Fruit fly (Drosophila melanogaster) whole organism, embryonic: ENCODE results near the gene CG5510.

Experiments
- Abd-B ChIP-seq: fragments of 200-800 bp; sonication (Bioruptor generic); optimal IDR thresholded peaks from 2 replicates; lab custom pipeline; 2018; ENCODE audit warnings: missing biosample characterization, mild to moderate bottlenecking, missing genetic modification characterization, moderate library complexity
- BEAF-32 ChIP-seq: fragments of 200-800 bp; sonication (Bioruptor generic); optimal IDR thresholded peaks from 3 replicates; lab custom pipeline; 2017; ENCODE audit warnings: missing biosample characterization, missing genetic modification characterization, mild to moderate bottlenecking, moderate library complexity, missing genetic modification reagents
- Bgb ChIP-seq: fragments of 200-800 bp; sonication (Bioruptor generic); IDR thresholded peaks from 2 replicates; pipeline ENCODE4 v1.3.6; 2022; ENCODE audit warnings: missing biosample characterization, missing genetic modification characterization; ENCODE audit not compliant: partially characterized antibody
- CG10267 ChIP-seq: fragments of 200-800 bp; sonication (Bioruptor generic); optimal IDR thresholded peaks from 2 replicates; lab custom pipeline; 2018; ENCODE audit warnings: missing biosample characterization, mild to moderate bottlenecking, missing genetic modification characterization, moderate library complexity
- CG10366 ChIP-seq: fragments of 200-800 bp; sonication (Bioruptor generic); IDR thresholded peaks from 2 replicates; pipeline ENCODE4 v1.3.6; 2022; ENCODE audit warnings: missing biosample characterization, missing genetic modification characterization
- CG10543 ChIP-seq: fragments of 200-800 bp; sonication (Bioruptor generic); optimal IDR thresholded peaks from 3 replicates; lab custom pipeline; 2017; ENCODE audit warnings: missing biosample characterization, mild to moderate bottlenecking, missing genetic modification characterization, moderate library complexity
- CG12299 ChIP-seq: fragments of 200-800 bp; sonication (Bioruptor generic); optimal IDR thresholded peaks from 2 replicates; lab custom pipeline; 2018; ENCODE audit warnings: missing biosample characterization, mild to moderate bottlenecking, missing genetic modification characterization
- CG13894 ChIP-seq: fragments of 200-800 bp; sonication (Bioruptor generic); optimal IDR thresholded peaks from 3 replicates; lab custom pipeline; 2018; ENCODE audit warnings: missing biosample characterization, mild to moderate bottlenecking, missing genetic modification characterization, moderate library complexity
- CG14014 ChIP-seq: fragments of 200-800 bp; sonication (Bioruptor generic); IDR thresholded peaks from 2 replicates; pipeline ENCODE4 v1.3.6; 2022; ENCODE audit warnings: missing biosample characterization, missing genetic modification characterization
- CG14050 ChIP-seq: fragments of 200-800 bp; sonication (Bioruptor generic); IDR thresholded peaks from 3 replicates; pipeline ENCODE4 v1.3.6; 2022; ENCODE audit warnings: missing biosample characterization, missing genetic modification characterization
- CG16813 ChIP-seq: fragments of 200-800 bp; sonication (Bioruptor generic); IDR thresholded peaks from 3 replicates; pipeline ENCODE4 v1.3.6; 2022; ENCODE audit warnings: missing biosample characterization, missing genetic modification characterization; ENCODE audit not compliant: partially characterized antibody
- CG17568 ChIP-seq: fragments of 200-800 bp; sonication (Bioruptor generic); optimal IDR thresholded peaks from 2 replicates; lab custom pipeline; 2018; ENCODE audit warnings: missing biosample characterization, mild to moderate bottlenecking, missing genetic modification characterization, moderate library complexity
- CG18262 ChIP-seq: fragments of 200-800 bp; optimal IDR thresholded peaks from 3 replicates; lab custom pipeline; 2019; ENCODE audit warnings: missing biosample characterization, mild to moderate bottlenecking, missing genetic modification characterization, moderate library complexity
- CG3163 ChIP-seq: fragments of 200-800 bp; sonication (Bioruptor generic); optimal IDR thresholded peaks from 3 replicates; lab custom pipeline; 2016; ENCODE audit warnings: missing biosample characterization, missing genetic modification characterization
- CG3838 ChIP-seq: fragments of 200-800 bp; sonication (Bioruptor generic); optimal IDR thresholded peaks from 3 replicates; lab custom pipeline; 2016; ENCODE audit warnings: missing biosample characterization, missing genetic modification characterization
- CG3847 ChIP-seq: fragments of 200-800 bp; sonication (Bioruptor generic); IDR thresholded peaks from 2 replicates; pipeline ENCODE4 v1.3.6; 2022; ENCODE audit warnings: missing biosample characterization, missing genetic modification characterization
- CG7556 ChIP-seq: fragments of 200-800 bp; sonication (Bioruptor generic); optimal IDR thresholded peaks from 2 replicates; lab custom pipeline; 2017; ENCODE audit warnings: missing biosample characterization, mild to moderate bottlenecking, missing genetic modification characterization
- CG9215 ChIP-seq: fragments of 200-800 bp; sonication (Bioruptor generic); IDR thresholded peaks from 2 replicates; pipeline ENCODE4 v1.3.6; 2022; ENCODE audit warnings: missing biosample characterization, missing genetic modification characterization
- D19A ChIP-seq: fragments of 200-800 bp; optimal IDR thresholded peaks from 3 replicates; lab custom pipeline; 2019; ENCODE audit warnings: missing biosample characterization, mild to moderate bottlenecking, missing genetic modification characterization, moderate library complexity
- Dad ChIP-seq: fragments of 200-800 bp; sonication (Bioruptor generic); optimal IDR thresholded peaks from 3 replicates; lab custom pipeline; 2016; ENCODE audit warnings: missing biosample characterization, missing genetic modification characterization
- Deaf1 ChIP-seq: fragments of 200-800 bp; optimal IDR thresholded peaks from 3 replicates; lab custom pipeline; 2019; ENCODE audit warnings: missing biosample characterization, mild to moderate bottlenecking, missing genetic modification characterization, moderate library complexity
- Doc2 ChIP-seq: fragments of 200-800 bp; sonication (Bioruptor generic); IDR thresholded peaks from 2 replicates; pipeline ENCODE4 v1.3.6; 2022; ENCODE audit warnings: missing biosample characterization, missing genetic modification characterization
- E2f1 ChIP-seq: fragments of 200-800 bp; sonication (Bioruptor generic); IDR thresholded peaks from 2 replicates; pipeline ENCODE4 v1.3.6; 2022; ENCODE audit warnings: missing biosample characterization, missing genetic modification characterization
- Eip74EF ChIP-seq, 2 experiments: fragments of 200-800 bp in 1 of 2; fragments of >200 bp in 1 of 2; sonication (Bioruptor generic) in 1 of 2; optimal IDR thresholded peaks; 2 replicates each; lab custom pipeline; 2017 to 2019; ENCODE audit warnings: missing biosample characterization in 2 of 2, missing genetic modification characterization in 2 of 2, mild to moderate bottlenecking in 1 of 2, moderate library complexity in 1 of 2
- Hr78 ChIP-seq, 2 experiments: fragments of 200-800 bp in 1 of 2; fragments of >200 bp in 1 of 2; sonication (Bioruptor generic) in 1 of 2; optimal IDR thresholded peaks; 2 replicates each; lab custom pipeline; 2017 to 2019; ENCODE audit warnings: missing biosample characterization in 2 of 2, missing genetic modification characterization in 2 of 2, mild to moderate bottlenecking in 1 of 2, moderate library complexity in 1 of 2
- Mes4 ChIP-seq: fragments of 200-800 bp; sonication (Bioruptor generic); optimal IDR thresholded peaks from 2 replicates; lab custom pipeline; 2016; ENCODE audit warnings: missing biosample characterization, missing genetic modification characterization
- Neu2 ChIP-seq: fragments of 200-800 bp; sonication (Bioruptor generic); optimal IDR thresholded peaks from 3 replicates; lab custom pipeline; 2016; ENCODE audit warnings: missing biosample characterization, missing genetic modification characterization, borderline replicate concordance
- Oaz ChIP-seq: fragments of 200-800 bp; sonication (Bioruptor generic); IDR thresholded peaks from 2 replicates; pipeline ENCODE4 v1.3.6; 2022; ENCODE audit warnings: missing biosample characterization, missing genetic modification characterization
- Opbp ChIP-seq: fragments of 200-800 bp; sonication (Bioruptor generic); IDR thresholded peaks from 3 replicates; pipeline ENCODE4 v1.3.6; 2022; ENCODE audit warnings: missing biosample characterization, missing genetic modification characterization; ENCODE audit not compliant: partially characterized antibody
- Sox102F ChIP-seq: fragments of 200-800 bp; sonication (Bioruptor generic); optimal IDR thresholded peaks from 2 replicates; lab custom pipeline; 2018; ENCODE audit warnings: missing biosample characterization, mild to moderate bottlenecking, missing genetic modification characterization, moderate library complexity
- Stat92E ChIP-seq, 3 experiments: fragments of >200 bp in 2 of 3; fragments of 200-800 bp in 1 of 3; sonication (Bioruptor generic) in 1 of 3; optimal IDR thresholded peaks; 2 replicates each; lab custom pipeline; 2017 to 2019; ENCODE audit warnings: missing biosample characterization in 3 of 3, missing genetic modification characterization in 3 of 3, mild to moderate bottlenecking in 1 of 3, moderate library complexity in 1 of 3
- Tbp ChIP-seq: fragments of >200 bp; optimal IDR thresholded peaks from 2 replicates; lab custom pipeline; 2018; ENCODE audit warnings: missing biosample characterization, missing genetic modification characterization
- corto ChIP-seq: fragments of 200-800 bp; sonication (Bioruptor generic); optimal IDR thresholded peaks from 2 replicates; lab custom pipeline; 2016; ENCODE audit warnings: missing biosample characterization, mild to moderate bottlenecking, missing genetic modification characterization, moderate library complexity
- danr ChIP-seq: fragments of 200-800 bp; sonication (Bioruptor generic); IDR thresholded peaks from 2 replicates; pipeline ENCODE4 v1.3.6; 2022; ENCODE audit warnings: missing biosample characterization, missing genetic modification characterization
- hkb ChIP-seq, 2 experiments: fragments of 200-800 bp in 1 of 2; fragments of >200 bp in 1 of 2; sonication (Bioruptor generic) in 1 of 2; IDR thresholded peaks in 1 of 2; optimal IDR thresholded peaks in 1 of 2; 2 replicates each; pipeline versions ENCODE4 v1.3.6 to Lab custom; 2017 to 2022; ENCODE audit warnings: missing biosample characterization in 1 of 2, missing genetic modification characterization in 1 of 2
- ind ChIP-seq: fragments of 200-800 bp; sonication (Bioruptor generic); optimal IDR thresholded peaks from 3 replicates; lab custom pipeline; 2016; ENCODE audit warnings: missing biosample characterization, missing genetic modification characterization
- lbe ChIP-seq: fragments of 200-800 bp; sonication (Bioruptor generic); optimal IDR thresholded peaks from 2 replicates; lab custom pipeline; 2016; ENCODE audit warnings: missing biosample characterization, mild to moderate bottlenecking, missing genetic modification characterization
- lola ChIP-seq, 3 experiments: fragments of >200 bp in 2 of 3; fragments of 200-800 bp in 1 of 3; sonication (Bioruptor generic) in 1 of 3; optimal IDR thresholded peaks; 2 replicates each; lab custom pipeline; 2017 to 2019; ENCODE audit warnings: missing biosample characterization in 3 of 3, missing genetic modification characterization in 3 of 3, mild to moderate bottlenecking in 1 of 3, moderate library complexity in 1 of 3
- odd ChIP-seq: fragments of 200-800 bp; sonication (Bioruptor generic); optimal IDR thresholded peaks from 2 replicates; lab custom pipeline; 2017; ENCODE audit warnings: missing biosample characterization, mild to moderate bottlenecking, missing genetic modification characterization
- prd ChIP-seq, 3 experiments: fragments of >200 bp in 2 of 3; fragments of 200-800 bp in 1 of 3; sonication (Bioruptor generic) in 1 of 3; optimal IDR thresholded peaks in 2 of 3; IDR thresholded peaks in 1 of 3; 2 replicates in 2 of 3; 3 replicates in 1 of 3; pipeline versions ENCODE4 v1.3.6 to Lab custom; 2017 to 2022; ENCODE audit warnings: missing biosample characterization in 1 of 3, missing genetic modification characterization in 1 of 3
- psq ChIP-seq: fragments of 200-800 bp; sonication (Bioruptor generic); optimal IDR thresholded peaks from 2 replicates; lab custom pipeline; 2017; ENCODE audit warnings: missing biosample characterization, missing genetic modification characterization
- slbo ChIP-seq: fragments of 200-800 bp; sonication (Bioruptor generic); IDR thresholded peaks from 2 replicates; pipeline ENCODE4 v1.3.6; 2022; ENCODE audit warnings: missing biosample characterization, missing genetic modification characterization
- sob ChIP-seq: fragments of 200-800 bp; sonication (Bioruptor generic); IDR thresholded peaks from 2 replicates; pipeline ENCODE4 v1.3.6; 2022; ENCODE audit warnings: missing biosample characterization, missing genetic modification characterization
- tap ChIP-seq: fragments of 200-800 bp; optimal IDR thresholded peaks from 3 replicates; lab custom pipeline; 2019; ENCODE audit warnings: missing biosample characterization, mild to moderate bottlenecking, missing genetic modification characterization, moderate library complexity
- unpg ChIP-seq: fragments of 200-800 bp; sonication (Bioruptor generic); optimal IDR thresholded peaks from 3 replicates; lab custom pipeline; 2018; ENCODE audit warnings: missing biosample characterization, mild to moderate bottlenecking, missing genetic modification characterization, moderate library complexity

CG5510 gene

DNA sequence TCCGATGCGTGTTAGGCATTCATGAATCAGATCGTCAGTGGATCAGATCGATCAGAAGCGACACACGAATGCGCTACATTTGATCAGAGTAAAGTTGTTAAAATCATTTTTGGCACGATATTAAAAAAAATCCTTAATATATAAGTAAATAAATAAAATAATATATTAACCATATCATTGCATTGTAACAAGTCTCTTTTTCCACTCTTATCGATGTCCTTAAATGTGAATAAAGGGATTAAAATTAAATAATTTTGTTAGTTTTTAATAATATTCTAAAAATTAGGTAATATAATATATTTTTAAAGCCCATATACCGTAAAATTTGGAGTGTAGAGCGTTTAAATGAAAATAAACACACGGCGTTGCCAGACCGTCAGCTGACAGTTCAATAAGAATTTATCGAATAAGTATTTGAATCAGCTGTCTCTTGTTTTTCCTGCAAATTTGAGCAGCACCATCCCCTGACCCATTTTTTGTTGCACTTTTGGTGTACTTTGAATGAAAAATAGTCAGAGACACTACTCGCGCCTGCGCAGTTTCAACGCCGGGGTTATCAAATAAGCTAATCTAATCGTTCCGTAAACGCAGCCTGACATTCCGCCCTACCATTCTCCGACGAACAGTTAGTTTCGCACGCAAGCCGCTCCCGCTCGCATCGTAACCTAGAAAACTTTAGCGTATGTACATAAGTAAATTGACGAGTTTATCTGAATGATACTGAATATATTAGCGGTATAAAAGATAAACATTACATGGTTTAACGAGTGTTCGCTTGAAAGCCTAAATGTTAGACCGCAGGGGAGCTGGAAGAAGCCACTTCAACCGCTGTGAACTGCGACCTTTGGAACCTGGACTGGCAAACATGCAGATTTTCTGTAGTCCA lies 17.2 kb downstream of the CG5510 start, which contains the start of the genes p38a and CG6178 (continued):
- peak; percentile 99 for TF ChIP-seq CG18262
- TF ChIP-seq Bgb (GFP tag; lab: Robert Waterston, UW): peak; percentile 8; the same call in 1 of the 2 replicates
- peak; percentile 89 for TF ChIP-seq Deaf1 (tag; lab: Kevin White, UChicago)
- peak; percentile 96 for TF ChIP-seq CG10543
- TF ChIP-seq Oaz (GFP tag; lab: Robert Waterston, UW): peak; percentile 90
- TF ChIP-seq Mes4: peak; percentile 21
- no peak for TF ChIP-seq prd (optimal IDR thresholded peaks at IDR 0.05; lab: Kevin White, UChicago)
- TF ChIP-seq prd (GFP tag; IDR thresholded peaks at IDR 0.05; lab: Robert Waterston, UW): peak; percentile 97
- peak; percentile 96 for TF ChIP-seq sob
- peak; percentile 97 for TF ChIP-seq CG7556 (GFP tag; lab: Kevin White, UChicago)
- TF ChIP-seq CG14014 (GFP tag; lab: Robert Waterston, UW): peak; percentile 97
- TF ChIP-seq CG9215 (GFP tag; lab: Robert Waterston, UW): peak; percentile 96
- no peak for TF ChIP-seq Tbp (GFP tag; lab: Kevin White, UChicago)
- peak; percentile 99 for TF ChIP-seq Abd-B (GFP tag; lab: Kevin White, UChicago)
- peak; percentile 97 for TF ChIP-seq E2f1 (GFP tag; lab: Robert Waterston, UW)
- TF ChIP-seq Doc2 (GFP tag; lab: Robert Waterston, UW): peak; percentile 89
- TF ChIP-seq CG3838 (GFP tag; lab: Kevin White, UChicago): peak; percentile 71
- TF ChIP-seq CG17568: peak; percentile 81
- TF ChIP-seq unpg (GFP tag; lab: Kevin White, UChicago): peak; percentile 96
- TF ChIP-seq CG16813 (GFP tag; lab: Robert Waterston, UW): no peak
- TF ChIP-seq CG3163 (GFP tag; lab: Kevin White, UChicago): peak; percentile 14
- TF ChIP-seq CG12299 (tag; lab: Kevin White, UChicago): peak; percentile 94
- TF ChIP-seq Hr78 (GFP tag; optimal IDR thresholded peaks at IDR 0.05; lab: Kevin White, UChicago): peak in 1 of 2 experiments; percentile 83
- TF ChIP-seq CG13894 (tag; lab: Kevin White, UChicago): peak; percentile 96
- TF ChIP-seq tap (tag; lab: Kevin White, UChicago): peak; percentile 96
- peak in 1 of 3 experiments; percentile 76 for TF ChIP-seq Stat92E (GFP tag; optimal IDR thresholded peaks at IDR 0.05; lab: Kevin White, UChicago)
- TF ChIP-seq slbo (GFP tag; lab: Robert Waterston, UW): peak; percentile 98
- peak; percentile 81 for TF ChIP-seq corto
- peak; percentile 15 for TF ChIP-seq BEAF-32
- TF ChIP-seq Sox102F: peak; percentile 99
- peak in 1 of 3 experiments; percentile 94 for TF ChIP-seq lola (GFP tag; optimal IDR thresholded peaks at IDR 0.05; lab: Kevin White, UChicago)
- no peak for TF ChIP-seq Neu2 (GFP tag; lab: Kevin White, UChicago)
- TF ChIP-seq CG10267 (tag; lab: Kevin White, UChicago): peak; percentile 94
- TF ChIP-seq Eip74EF (GFP tag; optimal IDR thresholded peaks at IDR 0.05; lab: Kevin White, UChicago): peak in 1 of 2 experiments; percentile 97
- peak; percentile 96 for TF ChIP-seq ind
- peak; percentile 84 for TF ChIP-seq lbe (GFP tag; lab: Kevin White, UChicago)
- TF ChIP-seq odd (GFP tag; lab: Kevin White, UChicago): peak; percentile 96
- peak; percentile 90 for TF ChIP-seq psq (GFP tag; lab: Kevin White, UChicago)
- no peak for TF ChIP-seq hkb (optimal IDR thresholded peaks at IDR 0.05; lab: Kevin White, UChicago)
- TF ChIP-seq hkb (GFP tag; IDR thresholded peaks at IDR 0.05; lab: Robert Waterston, UW): peak; percentile 97
- TF ChIP-seq CG14050: peak; percentile 96
- TF ChIP-seq CG10366: peak; percentile 96
- TF ChIP-seq CG3847 (GFP tag; lab: Robert Waterston, UW): peak; percentile 97
- TF ChIP-seq danr (GFP tag; lab: Robert Waterston, UW): peak; percentile 94
- TF ChIP-seq D19A (tag; lab: Kevin White, UChicago): peak; percentile 98
- TF ChIP-seq Dad (GFP tag; lab: Kevin White, UChicago): peak; percentile 42
- no peak for TF ChIP-seq Opbp
